Fruit fly (Drosophila melanogaster) whole organism, pupa: ENCODE measurements around the gene CG4577.

Experiments
- CG10348 ChIP-seq: fragments of 200-800 bp; sonication (Bioruptor generic); IDR thresholded peaks from 2 replicates; pipeline ENCODE4 v1.3.6; 2022; ENCODE audit warnings: missing biosample characterization, missing genetic modification characterization
- CG15710 ChIP-seq: fragments of 200-800 bp; sonication (Bioruptor generic); optimal IDR thresholded peaks from 2 replicates; lab custom pipeline; 2018; ENCODE audit warnings: missing biosample characterization, mild to moderate bottlenecking, missing genetic modification characterization, moderate library complexity
- CG8301 ChIP-seq: fragments of 200-800 bp; sonication (Bioruptor generic); optimal IDR thresholded peaks from 2 replicates; lab custom pipeline; 2018; ENCODE audit warnings: missing biosample characterization, mild to moderate bottlenecking, missing genetic modification characterization
- D1 ChIP-seq: fragments of 200-800 bp; sonication (Bioruptor generic); optimal IDR thresholded peaks from 2 replicates; lab custom pipeline; 2018; ENCODE audit warnings: missing biosample characterization, mild to moderate bottlenecking, missing genetic modification characterization, moderate library complexity
- EcR ChIP-seq: fragments of 200-800 bp; sonication (Bioruptor generic); optimal IDR thresholded peaks from 3 replicates; lab custom pipeline; 2019; ENCODE audit warnings: missing biosample characterization, missing genetic modification characterization, mild to moderate bottlenecking, moderate library complexity, missing genetic modification reagents
- Pif1A ChIP-seq: fragments of 200-800 bp; sonication (Bioruptor generic); optimal IDR thresholded peaks from 3 replicates; lab custom pipeline; 2016; ENCODE audit warnings: missing biosample characterization, missing genetic modification characterization
- rn ChIP-seq: fragments of 200-800 bp; sonication (Bioruptor generic); IDR thresholded peaks from 2 replicates; pipeline ENCODE4 v1.3.6; 2022; ENCODE audit warnings: missing biosample characterization, missing genetic modification characterization

DNA sequence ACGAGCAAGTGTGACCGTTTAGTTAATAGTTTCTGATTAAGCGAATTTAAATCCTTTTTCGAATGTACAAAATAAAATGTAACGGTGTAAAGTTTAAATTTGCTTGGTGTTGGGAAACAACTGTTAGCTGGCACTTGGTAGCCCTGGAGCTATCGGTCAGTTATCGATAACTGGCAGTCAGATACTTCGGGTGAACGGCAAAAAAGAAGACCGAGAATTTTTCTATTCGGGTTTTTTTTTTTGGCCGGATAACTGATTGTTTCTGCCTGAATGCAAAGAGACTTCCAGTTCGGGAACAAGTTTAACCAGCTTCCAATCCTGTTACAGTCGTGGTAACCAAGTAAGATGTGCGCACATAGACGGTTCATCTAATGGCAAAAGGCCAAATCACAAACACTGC lies 43.0 kb downstream of the CG4577 start, which contains the start of gene CG4896:
- no peak for TF ChIP-seq Pif1A (GFP tag; lab: Kevin White, UChicago)
- TF ChIP-seq D1 (tag; lab: Kevin White, UChicago), result no peak
- TF ChIP-seq CG10348, result no peak
- TF ChIP-seq CG15710 (tag; lab: Kevin White, UChicago), result peak; percentile 21
- TF ChIP-seq rn, result no peak
- TF ChIP-seq EcR (GFP tag; lab: Kevin White, UChicago), result no peak
- no peak for TF ChIP-seq CG8301 (tag; lab: Kevin White, UChicago)
